Worm (Caenorhabditis elegans) whole organism, L1 larva: ENCODE data around the gene immt-1.

Experiments used
- C16A3.4 ChIP-seq: fragments of 150-350 bp; optimal IDR thresholded peaks from 2 replicates; lab custom pipeline; 2014; ENCODE audit warnings: missing biosample characterization, missing genetic modification characterization
- Y116A8C.19 ChIP-seq: sonication (generic microtip); optimal IDR thresholded peaks from 2 replicates; lab custom pipeline; 2016; ENCODE audit warnings: missing compliant biosample characterization, missing genetic modification characterization, borderline replicate concordance
- alr-1 ChIP-seq: fragments of 200-800 bp; sonication (Bioruptor generic); optimal IDR thresholded peaks from 2 replicates; lab custom pipeline; 2018; ENCODE audit warnings: borderline replicate concordance, mild to moderate bottlenecking, missing genetic modification characterization, missing compliant biosample characterization
- blmp-1 ChIP-seq: fragments of 150-350 bp; optimal IDR thresholded peaks from 2 replicates; lab custom pipeline; 2014; ENCODE audit warnings: missing biosample characterization, missing genetic modification characterization
- ces-1 ChIP-seq: fragments of 150-350 bp; optimal IDR thresholded peaks from 2 replicates; lab custom pipeline; 2014; ENCODE audit warnings: missing biosample characterization, missing genetic modification reagents, missing genetic modification characterization
- dpl-1 ChIP-seq, 3 experiments: fragments of 150-350 bp in 2 of 3; sonication (generic microtip) in 1 of 3; optimal IDR thresholded peaks; 2 replicates each; lab custom pipeline; 2014 to 2017; ENCODE audit warnings: missing biosample characterization in 3 of 3, missing genetic modification characterization in 3 of 3, missing genetic modification reagents in 3 of 3
- efl-1 ChIP-seq, 4 experiments: fragments of 150-350 bp; optimal IDR thresholded peaks in 3 of 4; peaks in 1 of 4; 1 replicate in 1 of 4; 2 replicates in 3 of 4; lab custom pipeline; 2014; ENCODE audit warnings: missing biosample characterization in 2 of 4, missing genetic modification characterization in 2 of 4, missing genetic modification reagents in 2 of 4
- egl-13 ChIP-seq: sonication (generic microtip); optimal IDR thresholded peaks from 2 replicates; lab custom pipeline; 2016; ENCODE audit warnings: missing genotype, missing genetic modification reagents, missing genetic modification characterization, missing compliant biosample characterization
- elt-2 ChIP-seq: sonication (generic microtip); optimal IDR thresholded peaks from 2 replicates; lab custom pipeline; 2016; ENCODE audit warnings: missing genetic modification characterization, mild to moderate bottlenecking, inconsistent platforms, missing compliant biosample characterization, missing genetic modification reagents
- elt-3 ChIP-seq, 6 experiments: fragments of 150-350 bp in 1 of 6; sonication (generic microtip); optimal IDR thresholded peaks; 2 replicates each; lab custom pipeline; 2017 to 2018; ENCODE audit warnings: missing biosample characterization in 6 of 6, missing genetic modification characterization in 6 of 6, inconsistent platforms in 1 of 6
- ets-5 ChIP-seq: fragments of 200-800 bp; sonication (Bioruptor generic); IDR thresholded peaks from 2 replicates; pipeline ENCODE4 v1.3.6; 2022; ENCODE audit warnings: missing genetic modification characterization, missing compliant biosample characterization
- fkh-8 ChIP-seq: sonication (generic microtip); optimal IDR thresholded peaks from 2 replicates; lab custom pipeline; 2016; ENCODE audit warnings: mild to moderate bottlenecking, missing genetic modification characterization, missing compliant biosample characterization
- hlh-4 ChIP-seq: sonication (generic microtip); optimal IDR thresholded peaks from 2 replicates; lab custom pipeline; 2016; ENCODE audit warnings: mild to moderate bottlenecking, missing genetic modification characterization, missing compliant biosample characterization
- irx-1 ChIP-seq: sonication (generic microtip); optimal IDR thresholded peaks from 2 replicates; lab custom pipeline; 2016; ENCODE audit warnings: missing genetic modification characterization, missing compliant biosample characterization
- lin-14 ChIP-seq: fragments of 200-800 bp; sonication (Bioruptor generic); optimal IDR thresholded peaks from 2 replicates; lab custom pipeline; 2018; ENCODE audit warnings: mild to moderate bottlenecking, missing genetic modification characterization, moderate library complexity, missing compliant biosample characterization
- lin-39 ChIP-seq: fragments of 150-350 bp; optimal IDR thresholded peaks from 2 replicates; lab custom pipeline; 2014; ENCODE audit warnings: missing biosample characterization, missing genetic modification reagents, missing genetic modification characterization
- mep-1 ChIP-seq: fragments of 150-350 bp; optimal IDR thresholded peaks from 2 replicates; lab custom pipeline; 2014; ENCODE audit warnings: missing biosample characterization, missing genetic modification characterization
- nhr-20 ChIP-seq: sonication (generic microtip); optimal IDR thresholded peaks from 2 replicates; lab custom pipeline; 2016; ENCODE audit warnings: mild to moderate bottlenecking, missing genetic modification characterization, missing compliant biosample characterization
- nhr-77 ChIP-seq: fragments of 150-350 bp; optimal IDR thresholded peaks from 2 replicates; lab custom pipeline; 2014; ENCODE audit warnings: missing biosample characterization, missing genetic modification characterization
- pqm-1 ChIP-seq: sonication (generic microtip); optimal IDR thresholded peaks from 3 replicates; lab custom pipeline; 2017; ENCODE audit warnings: missing biosample characterization, missing genetic modification characterization
- rnt-1 ChIP-seq: sonication (generic microtip); optimal IDR thresholded peaks from 2 replicates; lab custom pipeline; 2016; ENCODE audit warnings: mild to moderate bottlenecking, missing genetic modification characterization, moderate library complexity, missing compliant biosample characterization
- skn-1 ChIP-seq: fragments of 150-350 bp; optimal IDR thresholded peaks from 2 replicates; lab custom pipeline; 2014; ENCODE audit warnings: missing biosample characterization, missing genetic modification characterization
- snpc-4 ChIP-seq: fragments of 150-350 bp; optimal IDR thresholded peaks from 2 replicates; lab custom pipeline; 2014; ENCODE audit warnings: missing biosample characterization, missing genetic modification characterization
- sptf-1 ChIP-seq: fragments of 150-350 bp; optimal IDR thresholded peaks from 2 replicates; lab custom pipeline; 2014; ENCODE audit warnings: missing biosample characterization, missing genetic modification characterization
- swsn-7 ChIP-seq: sonication (generic microtip); optimal IDR thresholded peaks from 2 replicates; lab custom pipeline; 2016; ENCODE audit warnings: missing genetic modification characterization, missing compliant biosample characterization
- unc-86 ChIP-seq: sonication (generic microtip); optimal IDR thresholded peaks from 2 replicates; lab custom pipeline; 2016; ENCODE audit warnings: missing genetic modification characterization, missing compliant biosample characterization
- vab-15 ChIP-seq: sonication (generic microtip); optimal IDR thresholded peaks from 2 replicates; lab custom pipeline; 2017; ENCODE audit warnings: missing genotype, mild to moderate bottlenecking, missing genetic modification characterization, missing compliant biosample characterization
- zag-1 ChIP-seq: fragments of 150-350 bp; optimal IDR thresholded peaks from 2 replicates; lab custom pipeline; 2014; ENCODE audit warnings: missing biosample characterization, missing genetic modification characterization
- ztf-11 ChIP-seq, 2 experiments: sonication (generic microtip); optimal IDR thresholded peaks; 2 replicates each; lab custom pipeline; 2016 to 2017; ENCODE audit warnings: missing genetic modification characterization in 2 of 2, missing biosample characterization in 1 of 2, missing compliant biosample characterization in 1 of 2
- ztf-4 ChIP-seq: fragments of 150-350 bp; optimal IDR thresholded peaks from 2 replicates; lab custom pipeline; 2014; ENCODE audit warnings: missing biosample characterization, missing genetic modification characterization

The immt-1 gene

DNA sequence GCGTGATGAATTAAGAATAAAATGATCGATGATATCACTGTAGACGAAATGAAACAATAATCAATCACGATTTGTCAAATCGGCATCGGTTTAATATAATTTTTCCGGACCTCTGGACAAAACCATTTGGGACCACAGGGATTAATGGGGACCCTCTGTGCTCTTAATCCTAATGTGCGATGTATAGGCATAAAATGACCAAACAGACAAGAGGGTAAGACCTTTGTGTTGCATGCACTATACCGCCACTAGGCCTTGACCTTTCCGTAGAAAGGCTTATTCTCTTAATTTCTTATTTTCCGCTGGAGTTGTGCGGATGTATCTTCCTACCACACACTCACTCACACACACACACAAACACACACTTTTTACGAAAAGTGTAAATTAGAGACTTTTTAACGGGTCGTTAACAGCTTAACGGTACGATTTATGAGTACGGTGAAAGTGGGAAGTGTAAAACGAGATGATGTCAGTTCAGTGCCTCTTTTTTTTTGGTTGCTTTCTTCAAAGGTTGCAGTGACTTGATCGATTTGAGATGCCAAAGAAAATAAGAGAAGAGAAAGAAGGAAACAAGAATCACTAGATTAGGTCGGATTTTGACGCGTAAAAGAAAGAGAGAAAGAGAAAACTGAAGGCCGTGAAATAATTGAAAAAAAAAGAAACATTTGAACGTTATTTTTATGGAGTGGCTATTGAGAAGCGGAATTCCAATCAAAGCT, 17.9 kb upstream of the immt-1 start:
- TF ChIP-seq ets-5: no peak
- no peak for TF ChIP-seq nhr-20 (tag; lab: Kevin White, UChicago)
- TF ChIP-seq elt-3 (tag; optimal IDR thresholded peaks at IDR 0.05; lab: Kevin White, UChicago): no peak
- TF ChIP-seq lin-14: peak; percentile 16
- no peak for TF ChIP-seq efl-1 (optimal IDR thresholded peaks at IDR 0.05; lab: Kevin White, UChicago)
- TF ChIP-seq efl-1 (GFP tag; optimal IDR thresholded peaks at IDR 0.05 in 1 of 2; lab: Kevin White, UChicago): peak in 1 of 2 experiments; percentile 84
- TF ChIP-seq blmp-1 (tag; lab: Kevin White, UChicago): peak; percentile 83
- peak; percentile 16 for TF ChIP-seq mep-1 (tag; lab: Kevin White, UChicago)
- no peak for TF ChIP-seq Y116A8C.19 (tag; lab: Kevin White, UChicago)

ce11 chrX:2703887-2704286, 16.9 kb upstream of the immt-1 start:
- TF ChIP-seq rnt-1 (tag; lab: Kevin White, UChicago) (peak; percentile 14), mep-1 (tag; lab: Kevin White, UChicago) (peak; percentile 2), elt-2 (peak; percentile 22), blmp-1 (tag; lab: Kevin White, UChicago) (peak; percentile 24), snpc-4 (tag; lab: Kevin White, UChicago) (no peak)

- no peak for TF ChIP-seq nhr-77 (tag; lab: Kevin White, UChicago)
- TF ChIP-seq lin-14: peak; percentile 15
- TF ChIP-seq ces-1: no peak
- no peak for TF ChIP-seq skn-1 (tag; lab: Kevin White, UChicago)
- TF ChIP-seq blmp-1 (tag; lab: Kevin White, UChicago): peak; percentile 7
- no peak for TF ChIP-seq vab-15 (tag; lab: Kevin White, UChicago)
- no peak for TF ChIP-seq C16A3.4 (tag; lab: Kevin White, UChicago)
Measured at ce11 chrX:2700649-2701048, 13.7 kb upstream of the immt-1 start.

- peak; percentile 50 for TF ChIP-seq elt-2
- no peak for TF ChIP-seq sptf-1 (tag; lab: Kevin White, UChicago)
- no peak for TF ChIP-seq mep-1 (tag; lab: Kevin White, UChicago)
- peak; percentile 41 for TF ChIP-seq skn-1 (tag; lab: Kevin White, UChicago)
- no peak for TF ChIP-seq hlh-4 (tag; lab: Kevin White, UChicago)
- TF ChIP-seq unc-86 (tag; lab: Kevin White, UChicago): no peak
- no peak for TF ChIP-seq nhr-20 (tag; lab: Kevin White, UChicago)
Measured at ce11 chrX:2698197-2698800, 11.3 kb upstream of the immt-1 start.

DNA sequence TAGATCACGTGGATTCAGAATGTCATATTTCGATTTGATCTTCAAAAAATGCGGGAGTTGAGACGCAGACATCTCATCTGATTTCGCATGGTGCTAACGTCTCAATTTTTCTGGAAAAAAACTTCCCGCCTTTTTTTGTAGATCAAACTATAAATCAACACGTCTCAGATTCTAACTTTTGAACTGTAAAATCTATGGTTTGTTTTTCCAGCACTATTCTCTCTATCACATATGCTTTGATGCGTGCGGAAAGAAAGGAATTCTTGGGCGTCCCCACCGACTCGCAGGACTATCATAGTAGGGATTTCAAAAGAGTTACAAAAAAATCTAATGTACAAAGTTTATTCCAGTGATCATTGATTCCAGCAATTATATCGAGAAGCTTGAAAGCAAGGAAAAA, 10.7 kb upstream of the immt-1 start:
- TF ChIP-seq swsn-7 (tag; lab: Kevin White, UChicago) (no peak), ztf-11 (tag; optimal IDR thresholded peaks at IDR 0.05; lab: Kevin White, UChicago) (no peak), pqm-1 (tag; lab: Kevin White, UChicago) (no peak), dpl-1 (GFP tag; optimal IDR thresholded peaks at IDR 0.05; lab: Kevin White, UChicago) (no peak), egl-13 (no peak), elt-3 (tag; optimal IDR thresholded peaks at IDR 0.05; lab: Kevin White, UChicago) (no peak), lin-39 (no peak), zag-1 (tag; lab: Kevin White, UChicago) (no peak), lin-14 (no peak), hlh-4 (tag; lab: Kevin White, UChicago) (no peak)

DNA sequence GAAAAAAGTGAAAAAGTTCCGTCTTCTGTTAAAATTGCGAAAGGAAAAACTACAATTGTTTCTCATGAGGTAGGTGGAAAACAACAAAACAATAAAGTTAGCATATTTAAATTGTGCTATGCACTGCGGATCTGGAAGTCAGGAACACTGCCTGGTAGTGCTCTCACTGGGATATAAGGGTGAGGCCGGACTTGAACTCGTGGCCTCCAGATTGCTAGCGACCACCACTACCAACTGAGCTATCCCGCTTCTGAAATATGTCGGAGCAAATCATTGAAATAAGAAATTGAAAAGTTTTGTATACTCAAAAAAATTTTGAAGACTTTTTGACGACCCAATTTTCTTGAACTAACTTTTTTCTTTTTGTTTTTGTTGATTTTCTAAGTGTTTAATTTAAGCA, 9.6 kb upstream of the immt-1 start:
- TF ChIP-seq unc-86 (tag; lab: Kevin White, UChicago) (no peak), alr-1 (tag; lab: Kevin White, UChicago) (no peak), irx-1 (tag; lab: Kevin White, UChicago) (no peak), fkh-8 (tag; lab: Kevin White, UChicago) (no peak), ztf-4 (tag; lab: Kevin White, UChicago) (no peak), dpl-1 (GFP tag; optimal IDR thresholded peaks at IDR 0.05; lab: Kevin White, UChicago) (no peak), zag-1 (tag; lab: Kevin White, UChicago) (no peak), mep-1 (tag; lab: Kevin White, UChicago) (no peak)
